Worm (Caenorhabditis elegans): ENCODE results near the gene eif-1.A.

Gene eif-1.A

DNA sequence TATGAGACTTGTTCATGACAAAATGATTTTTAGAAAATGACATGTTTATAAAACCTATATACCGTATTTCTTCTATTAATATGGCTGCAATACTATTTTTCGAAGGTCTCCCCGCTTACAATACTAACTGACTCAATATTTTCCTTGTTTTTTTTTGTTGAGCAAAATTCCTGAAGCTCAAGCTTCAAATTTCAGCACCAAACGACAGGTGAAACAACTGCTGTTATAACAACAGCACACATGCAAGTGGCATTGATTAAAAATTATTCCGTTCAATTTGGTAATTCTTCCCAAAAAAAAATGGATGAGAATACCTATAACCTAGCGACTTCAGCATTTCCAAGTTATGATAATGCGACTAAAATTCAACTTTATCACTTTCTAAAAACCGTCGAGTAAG is 3.5 kb downstream of the eif-1.A start, which contains the start of gene srw-94:
Gene srw-94 (plus strand): TSS at position 301 of the 400 bp plus-strand sequence.
- TF ChIP-seq sem-4 (tag; optimal IDR thresholded peaks at IDR 0.05): no peak
- TF ChIP-seq dmd-4 (tag; optimal IDR thresholded peaks at IDR 0.05): no peak
- TF ChIP-seq aly-2 (tag; optimal IDR thresholded peaks at IDR 0.05): no peak
- TF ChIP-seq crh-2 (tag; optimal IDR thresholded peaks at IDR 0.05): no peak
- TF ChIP-seq nhr-129 (tag; optimal IDR thresholded peaks at IDR 0.05): no peak
- no peak for TF ChIP-seq lin-11 (tag; optimal IDR thresholded peaks at IDR 0.05)
- TF ChIP-seq unc-62 (GFP tag; optimal IDR thresholded peaks at IDR 0.05): no peak
- TF ChIP-seq lin-39 (tag; optimal IDR thresholded peaks at IDR 0.05): no peak
- TF ChIP-seq nhr-25 (tag; optimal IDR thresholded peaks at IDR 0.05): no peak
- no peak for TF ChIP-seq unc-39 (tag; optimal IDR thresholded peaks at IDR 0.05)
- no peak for TF ChIP-seq ama-1 (optimal IDR thresholded peaks at IDR 0.05)
- TF ChIP-seq nhr-12 (tag; optimal IDR thresholded peaks at IDR 0.05): no peak
- no peak for TF ChIP-seq nhr-10 (tag; optimal IDR thresholded peaks at IDR 0.05)
- TF ChIP-seq unc-55 (GFP tag; optimal IDR thresholded peaks at IDR 0.05): no peak
- no peak for TF ChIP-seq nhr-6 (tag; optimal IDR thresholded peaks at IDR 0.05)
- no peak for TF ChIP-seq nhr-11 (tag; optimal IDR thresholded peaks at IDR 0.05)
- no peak for TF ChIP-seq ceh-82 (tag; optimal IDR thresholded peaks at IDR 0.05)

DNA sequence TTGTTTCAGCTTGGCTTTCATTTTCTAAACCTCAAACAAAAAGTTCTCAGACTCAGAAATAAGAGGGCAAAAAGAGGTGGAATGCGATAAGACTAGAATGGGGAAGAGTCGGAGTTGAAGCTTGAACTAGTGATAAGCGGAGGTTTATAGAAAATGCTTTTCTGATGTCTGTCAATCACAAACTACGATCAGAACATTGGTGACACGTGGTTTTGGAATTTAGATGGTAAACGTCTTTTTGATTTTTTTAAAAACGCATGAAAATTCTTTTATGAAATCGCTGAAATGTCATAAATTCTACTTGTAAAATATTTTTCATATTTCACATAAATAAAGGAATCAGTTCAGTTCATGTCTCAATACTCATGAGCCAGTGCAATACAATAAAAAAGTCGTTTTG is 10.3 kb downstream of the eif-1.A start, which contains the start of gene H06H21.8:
Gene H06H21.8 (minus strand): TSS at position 78 of the 400 bp plus-strand sequence.
- TF ChIP-seq sem-4 (tag; optimal IDR thresholded peaks at IDR 0.05) (no peak), dmd-4 (tag; optimal IDR thresholded peaks at IDR 0.05) (no peak), crh-2 (tag; optimal IDR thresholded peaks at IDR 0.05) (peak; percentile 42), unc-62 (GFP tag; optimal IDR thresholded peaks at IDR 0.05) (no peak), gmeb-1 (tag; optimal IDR thresholded peaks at IDR 0.05) (peak; percentile 30), ceh-82 (tag; optimal IDR thresholded peaks at IDR 0.05) (no peak), nhr-25 (tag; optimal IDR thresholded peaks at IDR 0.05) (no peak), fos-1 (tag; optimal IDR thresholded peaks at IDR 0.05) (peak; percentile 31)

DNA sequence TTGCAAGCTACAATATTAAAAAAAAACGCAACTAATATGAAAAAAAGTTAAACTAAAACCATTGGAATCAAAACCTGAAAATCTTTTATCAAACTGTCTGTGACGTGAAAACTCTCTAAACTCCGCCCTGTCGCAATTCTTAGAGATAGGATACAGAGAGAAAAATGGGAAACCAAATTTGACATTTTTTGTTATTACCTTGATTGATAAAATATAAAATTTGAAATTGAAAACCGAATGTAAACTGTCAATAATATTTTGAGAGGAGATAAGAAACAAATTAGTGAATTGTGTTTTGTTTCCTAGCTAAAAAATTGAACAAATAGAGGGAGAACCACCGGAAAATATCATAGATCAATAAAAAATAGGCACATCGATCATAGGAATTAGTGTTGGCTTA is 11.1 kb downstream of the eif-1.A start:
- no peak for TF ChIP-seq nhr-21 (tag; optimal IDR thresholded peaks at IDR 0.05)
- no peak for TF ChIP-seq ceh-82 (tag; optimal IDR thresholded peaks at IDR 0.05)
- no peak for TF ChIP-seq C34F6.9 (tag; optimal IDR thresholded peaks at IDR 0.05)
- TF ChIP-seq nhr-129 (tag; optimal IDR thresholded peaks at IDR 0.05): no peak
- TF ChIP-seq snpc-4 (tag; optimal IDR thresholded peaks at IDR 0.05): no peak
- TF ChIP-seq ama-1 (optimal IDR thresholded peaks at IDR 0.05): no peak
- TF ChIP-seq alr-1 (tag; optimal IDR thresholded peaks at IDR 0.05): no peak
- no peak for TF ChIP-seq Y55F3AM.14 (GFP tag; optimal IDR thresholded peaks at IDR 0.05)
- TF ChIP-seq nhr-77 (tag; optimal IDR thresholded peaks at IDR 0.05): no peak

DNA sequence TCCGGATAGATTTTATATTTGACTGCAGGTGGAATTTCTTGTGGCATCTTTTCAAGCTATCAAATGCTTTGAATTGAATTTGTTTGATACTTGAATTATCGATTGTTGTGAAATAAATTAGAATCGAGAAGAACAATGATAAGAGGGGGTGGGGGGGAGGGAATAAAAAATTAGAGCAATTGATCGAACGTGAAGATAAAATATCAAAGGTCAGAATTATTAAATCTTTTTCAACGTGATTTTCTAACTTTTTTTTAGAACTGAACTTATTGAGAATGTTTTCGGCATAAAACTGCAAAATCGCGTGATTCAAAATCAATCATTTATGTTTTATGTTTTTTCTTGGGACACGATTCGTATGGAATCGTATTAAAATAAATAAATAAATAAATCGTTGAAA is 16.5 kb downstream of the eif-1.A start, which contains the start of gene mpz-4:
Gene mpz-4 (minus strand): TSS at position 101 of the 400 bp plus-strand sequence.
- TF ChIP-seq snpc-4 (tag; optimal IDR thresholded peaks at IDR 0.05) (no peak), blmp-1 (tag; optimal IDR thresholded peaks at IDR 0.05; ENCODE audit: insufficient read depth) (no peak), aly-2 (tag; optimal IDR thresholded peaks at IDR 0.05) (no peak), C34F6.9 (tag; optimal IDR thresholded peaks at IDR 0.05) (no peak), ceh-16 (tag; optimal IDR thresholded peaks at IDR 0.05) (no peak), nhr-10 (tag; optimal IDR thresholded peaks at IDR 0.05) (no peak), fos-1 (tag; optimal IDR thresholded peaks at IDR 0.05) (no peak), skn-1 (tag; optimal IDR thresholded peaks at IDR 0.05) (no peak), lin-13 (GFP tag; optimal IDR thresholded peaks at IDR 0.05) (no peak), crh-2 (tag; optimal IDR thresholded peaks at IDR 0.05) (no peak), dmd-4 (tag; optimal IDR thresholded peaks at IDR 0.05) (no peak)

DNA sequence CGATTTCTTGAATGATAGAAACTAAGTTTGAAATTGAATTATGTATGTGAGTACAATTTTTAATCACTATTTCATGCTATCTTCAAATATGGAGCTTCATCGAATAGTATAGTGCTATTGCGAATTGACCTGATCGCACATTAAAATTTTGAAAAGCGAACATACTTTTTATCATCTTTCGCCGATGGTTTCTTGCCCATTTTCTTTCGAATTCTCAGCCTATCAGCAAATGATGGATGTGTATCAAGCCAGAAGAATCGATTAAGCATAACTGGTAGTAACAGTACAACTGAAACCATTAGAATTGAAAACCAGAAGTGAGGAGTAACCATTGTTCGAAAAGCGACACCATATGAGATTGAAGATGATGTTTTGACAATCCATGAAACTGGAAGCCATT is 18.9 kb downstream of the eif-1.A start:
- TF ChIP-seq elt-3 (tag; optimal IDR thresholded peaks at IDR 0.05) (no peak), peb-1 (tag; optimal IDR thresholded peaks at IDR 0.05) (no peak), blmp-1 (tag; optimal IDR thresholded peaks at IDR 0.05; ENCODE audit: insufficient read depth) (no peak), ztf-11 (tag; optimal IDR thresholded peaks at IDR 0.05) (no peak), C34F6.9 (tag; optimal IDR thresholded peaks at IDR 0.05) (no peak), nhr-21 (tag; optimal IDR thresholded peaks at IDR 0.05) (no peak), skn-1 (tag; optimal IDR thresholded peaks at IDR 0.05) (no peak), R02D3.7 (tag; optimal IDR thresholded peaks at IDR 0.05) (no peak), snpc-4 (tag; optimal IDR thresholded peaks at IDR 0.05) (no peak), nhr-77 (tag; optimal IDR thresholded peaks at IDR 0.05) (no peak), lin-11 (tag; optimal IDR thresholded peaks at IDR 0.05) (no peak), unc-55 (GFP tag; optimal IDR thresholded peaks at IDR 0.05) (no peak), mbf-1 (tag; optimal IDR thresholded peaks at IDR 0.05) (no peak), fos-1 (tag; optimal IDR thresholded peaks at IDR 0.05) (no peak), nhr-6 (tag; optimal IDR thresholded peaks at IDR 0.05) (no peak)
